Fruit fly (Drosophila melanogaster) whole organism, wandering third instar larva: ENCODE data around the gene CG9240.

Experiments used
- CG32264 ChIP-seq: fragments of 200-800 bp; sonication (Bioruptor generic); optimal IDR thresholded peaks from 2 replicates; lab custom pipeline; 2016; ENCODE audit warnings: missing biosample characterization, missing genetic modification characterization
- CrebA ChIP-seq: fragments of 200-800 bp; sonication (Bioruptor generic); optimal IDR thresholded peaks from 2 replicates; lab custom pipeline; 2016; ENCODE audit warnings: missing biosample characterization, mild to moderate bottlenecking, missing genetic modification characterization, borderline replicate concordance
- Dfd ChIP-seq: fragments of >200 bp; optimal IDR thresholded peaks from 2 replicates; lab custom pipeline; 2017; ENCODE audit warnings: missing biosample characterization, missing genetic modification characterization
- Sp1 ChIP-seq: fragments of 200-800 bp; sonication (Bioruptor generic); optimal IDR thresholded peaks from 3 replicates; lab custom pipeline; 2019; ENCODE audit warnings: missing biosample characterization, mild to moderate bottlenecking, missing genetic modification characterization, moderate library complexity
- dmrt93B ChIP-seq: fragments of 200-800 bp; sonication (Bioruptor generic); optimal IDR thresholded peaks from 2 replicates; lab custom pipeline; 2018; ENCODE audit warnings: missing biosample characterization, mild to moderate bottlenecking, missing genetic modification characterization
- h ChIP-seq: fragments of 200-800 bp; sonication (Bioruptor generic); optimal IDR thresholded peaks from 3 replicates; lab custom pipeline; 2016; ENCODE audit warnings: missing biosample characterization, mild to moderate bottlenecking, missing genetic modification characterization
- jim ChIP-seq: fragments of 175-275, 200-325 bp; sonication (Bioruptor generic); optimal IDR thresholded peaks from 2 replicates; lab custom pipeline; 2016; ENCODE audit warnings: missing biosample characterization, mild to moderate bottlenecking, missing genetic modification characterization
- lola ChIP-seq: fragments of >200 bp; optimal IDR thresholded peaks from 2 replicates; lab custom pipeline; 2017; ENCODE audit warnings: missing biosample characterization, missing genetic modification characterization
- sv ChIP-seq: fragments of 200-800 bp; sonication (Bioruptor generic); optimal IDR thresholded peaks from 3 replicates; lab custom pipeline; 2016; ENCODE audit warnings: missing biosample characterization, missing genetic modification characterization
- tai ChIP-seq: sonication (Bioruptor generic); optimal IDR thresholded peaks from 2 replicates; lab custom pipeline; 2016; ENCODE audit warnings: missing biosample characterization, missing genetic modification characterization
- usp ChIP-seq: fragments of >200 bp; optimal IDR thresholded peaks from 2 replicates; lab custom pipeline; 2017; ENCODE audit warnings: missing biosample characterization, missing genetic modification characterization

DNA sequence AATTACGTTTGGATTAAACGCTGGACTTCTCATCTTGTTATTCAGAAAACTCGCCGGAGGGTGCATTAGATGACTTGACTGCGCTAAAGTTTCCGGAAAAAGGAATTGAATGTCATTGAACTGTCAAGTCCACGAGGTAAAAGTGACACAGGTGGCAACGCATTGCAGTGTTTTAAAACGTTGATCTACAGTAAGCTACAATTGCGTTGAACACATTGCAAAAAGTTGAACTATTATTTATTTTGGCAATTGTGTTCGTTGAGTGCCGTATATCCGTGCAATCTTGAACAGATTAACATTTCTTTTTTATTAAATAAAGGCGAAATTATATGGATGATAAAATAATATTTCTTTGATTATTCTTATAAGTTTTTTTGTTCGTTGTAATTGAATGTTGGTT, 12.3 kb downstream of the CG9240 start, which contains the start of gene CG15599:
- no peak for TF ChIP-seq lola (GFP tag; lab: Kevin White, UChicago)
- TF ChIP-seq h (GFP tag; lab: Kevin White, UChicago): no peak
- no peak for TF ChIP-seq Dfd (GFP tag; lab: Kevin White, UChicago)
- no peak for TF ChIP-seq Sp1 (GFP tag; lab: Kevin White, UChicago)
- no peak for TF ChIP-seq sv
- TF ChIP-seq jim: no peak
- TF ChIP-seq tai: no peak
- TF ChIP-seq CG32264 (GFP tag; lab: Kevin White, UChicago): no peak
- no peak for TF ChIP-seq CrebA (GFP tag; lab: Kevin White, UChicago)
- no peak for TF ChIP-seq dmrt93B (GFP tag; lab: Kevin White, UChicago)
- no peak for TF ChIP-seq usp (GFP tag; lab: Kevin White, UChicago)
